Worm (Caenorhabditis elegans) whole organism, L3 larva: Measurements from ENCODE around the gene ucr-2.3.
A peak's percentile ranks its signal among the peaks of the same experiment; 100 is the strongest.

Source experiments
- R02D3.7 ChIP-seq: fragments of 150-350 bp; optimal IDR thresholded peaks from 2 replicates; lab custom pipeline; 2014; ENCODE audit warnings: missing biosample characterization, missing genetic modification characterization
- ZK546.5 ChIP-seq: sonication (generic microtip); optimal IDR thresholded peaks from 2 replicates; lab custom pipeline; 2017; ENCODE audit warnings: missing biosample characterization, missing genetic modification characterization
- aly-2 ChIP-seq: fragments of 150-350 bp; optimal IDR thresholded peaks from 2 replicates; lab custom pipeline; 2014; ENCODE audit warnings: missing biosample characterization, missing genetic modification characterization
- ama-1 ChIP-seq: fragments of 150-350 bp; optimal IDR thresholded peaks from 2 replicates; lab custom pipeline; 2018
- ceh-16 ChIP-seq: sonication (generic microtip); optimal IDR thresholded peaks from 2 replicates; lab custom pipeline; 2017; ENCODE audit warnings: missing biosample characterization, missing genetic modification characterization
- ceh-28 ChIP-seq: fragments of 150-350 bp; optimal IDR thresholded peaks from 2 replicates; lab custom pipeline; 2014; ENCODE audit warnings: missing biosample characterization, missing genetic modification reagents, missing genetic modification characterization
- ceh-82 ChIP-seq: fragments of 150-350 bp; optimal IDR thresholded peaks from 2 replicates; lab custom pipeline; 2014; ENCODE audit warnings: missing biosample characterization, missing genetic modification characterization
- ceh-9 ChIP-seq: sonication (generic microtip); optimal IDR thresholded peaks from 2 replicates; lab custom pipeline; 2018; ENCODE audit warnings: missing biosample characterization, missing genetic modification characterization
- daf-12 ChIP-seq: fragments of 150-350 bp; optimal IDR thresholded peaks from 2 replicates; lab custom pipeline; 2014; ENCODE audit warnings: missing biosample characterization, missing genetic modification reagents, missing genetic modification characterization
- egl-27 ChIP-seq: sonication (generic microtip); optimal IDR thresholded peaks from 4 replicates; lab custom pipeline; 2017; ENCODE audit warnings: missing biosample characterization, missing genetic modification reagents, missing genetic modification characterization
- egl-5 ChIP-seq: fragments of 150-350 bp; optimal IDR thresholded peaks from 2 replicates; lab custom pipeline; 2017; ENCODE audit warnings: missing biosample characterization, missing genetic modification reagents, missing genetic modification characterization, inconsistent platforms
- elt-1 ChIP-seq: fragments of 150-350 bp; optimal IDR thresholded peaks from 2 replicates; lab custom pipeline; 2014; ENCODE audit warnings: missing biosample characterization, missing genetic modification characterization
- elt-2 ChIP-seq: sonication (generic microtip); optimal IDR thresholded peaks from 2 replicates; lab custom pipeline; 2016; ENCODE audit warnings: missing genetic modification reagents, mild to moderate bottlenecking, missing genetic modification characterization, missing compliant biosample characterization
- elt-3 ChIP-seq, 3 experiments: fragments of 150-350 bp in 1 of 3; sonication (generic microtip) in 2 of 3; optimal IDR thresholded peaks; 2 replicates in 2 of 3; 4 replicates in 1 of 3; lab custom pipeline; 2014 to 2017; ENCODE audit warnings: missing biosample characterization in 3 of 3, missing genetic modification characterization in 3 of 3
- eor-1 ChIP-seq, 2 experiments: fragments of 150-350 bp; optimal IDR thresholded peaks; 2 replicates each; lab custom pipeline; 2014 to 2018; ENCODE audit warnings: missing biosample characterization in 2 of 2, missing genetic modification characterization in 2 of 2
- fkh-10 ChIP-seq: sonication (generic microtip); optimal IDR thresholded peaks from 2 replicates; lab custom pipeline; 2017; ENCODE audit warnings: missing biosample characterization, missing genetic modification reagents, missing genetic modification characterization
- fkh-2 ChIP-seq: fragments of 150-350 bp; optimal IDR thresholded peaks from 2 replicates; lab custom pipeline; 2014; ENCODE audit warnings: missing biosample characterization, missing genetic modification reagents, missing genetic modification characterization
- fos-1 ChIP-seq: fragments of 150-350 bp; optimal IDR thresholded peaks from 2 replicates; lab custom pipeline; 2014; ENCODE audit warnings: missing biosample characterization, missing genetic modification characterization
- hmg-11 ChIP-seq: sonication (generic microtip); optimal IDR thresholded peaks from 2 replicates; lab custom pipeline; 2016; ENCODE audit warnings: missing genetic modification characterization, missing compliant biosample characterization
- jun-1 ChIP-seq: fragments of 150-350 bp; optimal IDR thresholded peaks from 2 replicates; lab custom pipeline; 2014; ENCODE audit warnings: missing biosample characterization, missing genetic modification reagents, missing genetic modification characterization
- lin-15B ChIP-seq: fragments of 150-350 bp; optimal IDR thresholded peaks from 2 replicates; lab custom pipeline; 2014; ENCODE audit warnings: missing biosample characterization, missing genetic modification characterization
- lin-39 ChIP-seq: fragments of 150-350 bp; optimal IDR thresholded peaks from 2 replicates; lab custom pipeline; 2018; ENCODE audit warnings: missing biosample characterization, missing genetic modification reagents, missing genetic modification characterization
- lsy-12 ChIP-seq: sonication (generic microtip); optimal IDR thresholded peaks from 2 replicates; lab custom pipeline; 2016; ENCODE audit warnings: mild to moderate bottlenecking, missing genetic modification characterization, missing compliant biosample characterization
- mdl-1 ChIP-seq: fragments of 150-350 bp; optimal IDR thresholded peaks from 2 replicates; lab custom pipeline; 2014; ENCODE audit warnings: missing biosample characterization, missing genetic modification characterization
- mml-1 ChIP-seq: fragments of 150-350 bp; sonication (generic microtip); optimal IDR thresholded peaks from 3 replicates; lab custom pipeline; 2014; ENCODE audit warnings: missing biosample characterization, missing genetic modification characterization
- nfya-1 ChIP-seq: sonication (generic microtip); optimal IDR thresholded peaks from 2 replicates; lab custom pipeline; 2017; ENCODE audit warnings: missing genetic modification characterization, mild to moderate bottlenecking, missing compliant biosample characterization, antibody characterized with exemption, moderate library complexity; ENCODE audit not compliant: insufficient read depth
- nhr-11 ChIP-seq: fragments of 150-350 bp; optimal IDR thresholded peaks from 2 replicates; lab custom pipeline; 2014; ENCODE audit warnings: missing biosample characterization, missing genetic modification characterization
- nhr-12 ChIP-seq: fragments of 150-350 bp; optimal IDR thresholded peaks from 2 replicates; lab custom pipeline; 2014; ENCODE audit warnings: missing biosample characterization, missing genetic modification characterization
- nhr-23 ChIP-seq: fragments of 150-350 bp; optimal IDR thresholded peaks from 2 replicates; lab custom pipeline; 2014; ENCODE audit warnings: missing biosample characterization, missing genetic modification reagents, missing genetic modification characterization
- nhr-237 ChIP-seq: fragments of 150-350 bp; optimal IDR thresholded peaks from 2 replicates; lab custom pipeline; 2014; ENCODE audit warnings: missing biosample characterization, missing genetic modification characterization
- nhr-25 ChIP-seq: sonication (generic microtip); optimal IDR thresholded peaks from 2 replicates; lab custom pipeline; 2017; ENCODE audit warnings: missing biosample characterization, missing genetic modification characterization
- nhr-28 ChIP-seq: fragments of 150-350 bp; optimal IDR thresholded peaks from 2 replicates; lab custom pipeline; 2014; ENCODE audit warnings: missing biosample characterization, missing genetic modification characterization
- nhr-43 ChIP-seq: sonication (generic microtip); optimal IDR thresholded peaks from 2 replicates; lab custom pipeline; 2016; ENCODE audit warnings: mild to moderate bottlenecking, missing genetic modification characterization, missing compliant biosample characterization; ENCODE audit not compliant: poor library complexity, severe bottlenecking
- nhr-67 ChIP-seq: fragments of 150-350 bp; optimal IDR thresholded peaks from 2 replicates; lab custom pipeline; 2014; ENCODE audit warnings: missing biosample characterization, missing genetic modification characterization
- nhr-76 ChIP-seq: fragments of 150-350 bp; sonication (generic microtip); optimal IDR thresholded peaks from 5 replicates; lab custom pipeline; 2014; ENCODE audit warnings: missing biosample characterization, missing genetic modification characterization
- nhr-77 ChIP-seq: fragments of 150-350 bp; optimal IDR thresholded peaks from 2 replicates; lab custom pipeline; 2014; ENCODE audit warnings: missing biosample characterization, missing genetic modification characterization
- pha-4 ChIP-seq: fragments of 150-350 bp; optimal IDR thresholded peaks from 2 replicates; lab custom pipeline; 2014; ENCODE audit warnings: missing biosample characterization, missing genetic modification reagents, missing genetic modification characterization
- pqm-1 ChIP-seq: fragments of 150-350 bp; optimal IDR thresholded peaks from 2 replicates; lab custom pipeline; 2017; ENCODE audit warnings: missing biosample characterization, missing genetic modification characterization, inconsistent platforms
- sea-2 ChIP-seq: fragments of 150-350 bp; sonication (generic microtip); optimal IDR thresholded peaks from 4 replicates; lab custom pipeline; 2014; ENCODE audit warnings: missing biosample characterization, missing genetic modification reagents, missing genetic modification characterization
- skn-1 ChIP-seq: fragments of 150-350 bp; optimal IDR thresholded peaks from 2 replicates; lab custom pipeline; 2014; ENCODE audit warnings: missing biosample characterization, missing genetic modification characterization
- snpc-4 ChIP-seq: fragments of 150-350 bp; optimal IDR thresholded peaks from 2 replicates; lab custom pipeline; 2014; ENCODE audit warnings: missing biosample characterization, missing genetic modification characterization
- tbx-2 ChIP-seq: sonication (generic microtip); optimal IDR thresholded peaks from 2 replicates; lab custom pipeline; 2016; ENCODE audit warnings: mild to moderate bottlenecking, missing genetic modification characterization, missing compliant biosample characterization
- unc-39 ChIP-seq: sonication (generic microtip); optimal IDR thresholded peaks from 4 replicates; lab custom pipeline; 2017; ENCODE audit warnings: missing biosample characterization, missing genetic modification characterization
- unc-62 ChIP-seq: fragments of 150-350 bp; sonication (generic microtip); optimal IDR thresholded peaks from 4 replicates; lab custom pipeline; 2014; ENCODE audit warnings: missing biosample characterization, missing genetic modification reagents, missing genetic modification characterization
- zag-1 ChIP-seq: fragments of 150-350 bp; optimal IDR thresholded peaks from 2 replicates; lab custom pipeline; 2014; ENCODE audit warnings: missing biosample characterization, missing genetic modification characterization
- ztf-11 ChIP-seq: fragments of 150-350 bp; optimal IDR thresholded peaks from 2 replicates; lab custom pipeline; 2014; ENCODE audit warnings: missing biosample characterization, missing genetic modification characterization
- ztf-4 ChIP-seq: fragments of 150-350 bp; optimal IDR thresholded peaks from 2 replicates; lab custom pipeline; 2014; ENCODE audit warnings: missing biosample characterization, missing genetic modification characterization

Gene ucr-2.3

DNA sequence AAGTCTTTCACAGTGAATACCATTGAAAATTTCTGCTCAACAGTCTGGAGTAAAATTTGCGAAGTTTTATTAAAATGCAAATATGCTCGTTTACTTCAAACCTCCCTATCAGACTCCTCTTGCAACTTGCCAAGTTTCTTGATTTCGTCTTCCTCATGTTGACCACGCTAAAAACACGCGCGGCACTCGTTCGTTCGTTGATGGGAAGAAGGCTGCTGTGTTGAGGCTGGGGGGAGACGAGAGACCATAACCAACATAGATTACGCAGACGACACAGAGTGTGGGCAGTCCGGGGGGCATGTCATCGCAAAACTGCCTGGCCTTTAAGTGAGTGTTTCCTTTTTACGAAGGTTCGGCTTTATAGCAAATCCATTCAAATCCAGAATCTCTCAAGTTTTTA lies 35.7 kb upstream of the ucr-2.3 start:
- TF ChIP-seq daf-12 (tag; lab: Kevin White, UChicago), result no peak
- no peak for TF ChIP-seq ceh-82 (tag; lab: Kevin White, UChicago)
- TF ChIP-seq elt-2 (tag; lab: Kevin White, UChicago), result peak; percentile 16
- TF ChIP-seq mml-1 (tag; lab: Kevin White, UChicago), result peak; percentile 88
- peak; percentile 27 for TF ChIP-seq lin-15B (tag; lab: Kevin White, UChicago)
- no peak for TF ChIP-seq R02D3.7 (tag; lab: Kevin White, UChicago)
- no peak for TF ChIP-seq nhr-11 (tag; lab: Kevin White, UChicago)
- TF ChIP-seq skn-1 (tag; lab: Kevin White, UChicago), result no peak
- peak; percentile 43 for TF ChIP-seq nhr-43 (tag; lab: Kevin White, UChicago)
- no peak for TF ChIP-seq nhr-23
- peak; percentile 37 for TF ChIP-seq pqm-1 (tag; lab: Kevin White, UChicago)
- TF ChIP-seq nfya-1, result peak; percentile 57
- peak; percentile 62 for TF ChIP-seq pha-4 (tag; lab: Kevin White, UChicago)
- TF ChIP-seq snpc-4 (tag; lab: Kevin White, UChicago), result peak; percentile 24
- no peak for TF ChIP-seq ztf-11

DNA sequence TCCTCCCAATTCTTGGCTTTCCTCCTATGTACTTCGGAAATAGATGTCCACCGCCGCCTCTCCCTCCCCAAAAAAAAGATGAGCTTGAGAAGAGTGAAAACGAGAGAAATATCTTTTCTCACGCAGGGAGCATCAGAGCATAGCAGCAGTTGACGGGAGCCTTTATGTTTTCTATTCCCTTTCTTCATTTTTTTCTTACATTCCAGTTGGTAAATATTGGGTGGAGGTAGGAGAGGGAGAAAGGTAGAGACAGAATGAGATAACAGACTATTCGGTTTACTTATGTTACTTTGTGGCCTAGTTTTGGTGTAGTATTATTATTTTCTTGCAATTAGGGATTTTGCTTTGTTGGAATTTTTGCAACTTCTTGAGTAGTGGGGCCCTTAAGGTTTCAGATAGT lies 35.1 kb upstream of the ucr-2.3 start:
- TF ChIP-seq unc-39 (tag; lab: Kevin White, UChicago), result no peak
- no peak for TF ChIP-seq lsy-12 (tag; lab: Kevin White, UChicago)
- TF ChIP-seq pha-4 (tag; lab: Kevin White, UChicago), result peak; percentile 51
- TF ChIP-seq nhr-43 (tag; lab: Kevin White, UChicago), result no peak

DNA sequence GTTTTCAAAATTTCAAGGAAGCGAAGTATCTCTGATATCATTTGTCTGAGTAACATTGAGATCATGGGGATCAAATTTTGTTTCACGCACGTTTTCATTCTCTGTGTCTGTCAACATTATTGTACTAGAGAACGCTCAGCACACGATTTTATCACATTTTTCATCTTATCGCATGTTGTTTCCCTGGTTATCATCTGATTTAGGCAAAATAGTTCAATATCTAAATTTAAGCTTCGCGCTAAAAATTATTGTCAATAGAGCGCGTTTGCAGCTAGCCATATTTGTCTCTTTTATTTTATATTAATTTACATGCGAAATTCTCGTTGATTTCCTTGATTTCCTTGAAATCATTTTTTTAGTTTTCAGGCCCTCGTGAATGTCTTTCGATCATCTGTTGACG lies 34.2 kb upstream of the ucr-2.3 start, which contains the start of gene K02F3.2:
K02F3.2 (plus strand) TSS at position 357 of the 400 bp plus-strand sequence.
- TF ChIP-seq ztf-11 (no peak), mml-1 (tag; lab: Kevin White, UChicago) (no peak), nhr-25 (peak; percentile 4), elt-1 (tag; lab: Kevin White, UChicago) (peak; percentile 53), unc-39 (tag; lab: Kevin White, UChicago) (no peak), ceh-9 (tag; lab: Kevin White, UChicago) (no peak), ceh-16 (tag; lab: Kevin White, UChicago) (no peak), pha-4 (tag; lab: Kevin White, UChicago) (peak; percentile 86), hmg-11 (tag; lab: Kevin White, UChicago) (peak; percentile 12), R02D3.7 (tag; lab: Kevin White, UChicago) (no peak), zag-1 (tag; lab: Kevin White, UChicago) (no peak), pqm-1 (tag; lab: Kevin White, UChicago) (peak; percentile 84), aly-2 (no peak), snpc-4 (tag; lab: Kevin White, UChicago) (no peak), elt-2 (tag; lab: Kevin White, UChicago) (peak; percentile 71), nhr-237 (tag; lab: Kevin White, UChicago) (no peak), fkh-2 (no peak), eor-1 (tag; optimal IDR thresholded peaks at IDR 0.05; lab: Kevin White, UChicago) (no peak), lin-39 (tag; lab: Kevin White, UChicago) (no peak), nfya-1 (peak; percentile 30), ama-1 (lab: Kevin White, UChicago) (peak; percentile 45), lsy-12 (tag; lab: Kevin White, UChicago) (no peak), nhr-23 (peak; percentile 65), nhr-12 (tag; lab: Kevin White, UChicago) (no peak), fos-1 (tag; lab: Kevin White, UChicago) (no peak), skn-1 (tag; lab: Kevin White, UChicago) (no peak), tbx-2 (tag; lab: Kevin White, UChicago) (no peak), nhr-77 (tag; lab: Kevin White, UChicago) (no peak), nhr-67 (no peak), jun-1 (tag; lab: Kevin White, UChicago) (peak; percentile 76), elt-3 (tag; optimal IDR thresholded peaks at IDR 0.05; lab: Kevin White, UChicago) (no peak), egl-27 (tag; lab: Kevin White, UChicago) (no peak), daf-12 (tag; lab: Kevin White, UChicago) (no peak), nhr-11 (tag; lab: Kevin White, UChicago) (no peak), nhr-28 (tag; lab: Kevin White, UChicago) (no peak), egl-5 (tag; lab: Kevin White, UChicago) (no peak), fkh-10 (GFP tag; lab: Kevin White, UChicago) (no peak), ztf-4 (tag; lab: Kevin White, UChicago) (no peak), lin-15B (tag; lab: Kevin White, UChicago) (peak; percentile 28), sea-2 (GFP tag; lab: Kevin White, UChicago) (no peak), unc-62 (GFP tag; lab: Kevin White, UChicago) (no peak), nhr-43 (tag; lab: Kevin White, UChicago) (peak; percentile 80), ceh-82 (tag; lab: Kevin White, UChicago) (no peak), mdl-1 (tag; lab: Kevin White, UChicago) (no peak), ceh-28 (tag; lab: Kevin White, UChicago) (peak; percentile 12), nhr-76 (tag; lab: Kevin White, UChicago) (no peak), ZK546.5 (tag; lab: Kevin White, UChicago) (no peak)
